Worm (Caenorhabditis elegans) whole organism, L1 larva: ENCODE data around the gene F36A4.2.
A peak's percentile ranks its signal among the peaks of the same experiment; 100 is the strongest.

ENCODE experiments used
- C04F5.9 ChIP-seq: sonication (generic microtip); optimal IDR thresholded peaks from 2 replicates; lab custom pipeline; 2016; ENCODE audit warnings: missing genetic modification characterization, missing compliant biosample characterization
- C34B4.2 ChIP-seq: sonication (generic microtip); optimal IDR thresholded peaks from 2 replicates; lab custom pipeline; 2017; ENCODE audit warnings: mild to moderate bottlenecking, missing genetic modification characterization, missing compliant biosample characterization
- blmp-1 ChIP-seq: fragments of 150-350 bp; optimal IDR thresholded peaks from 2 replicates; lab custom pipeline; 2014; ENCODE audit warnings: missing biosample characterization, missing genetic modification characterization
- ceh-82 ChIP-seq, 3 experiments: fragments of 150-350 bp in 1 of 3; sonication (generic microtip) in 2 of 3; optimal IDR thresholded peaks; 2 replicates each; lab custom pipeline; 2014 to 2017; ENCODE audit warnings: missing biosample characterization in 3 of 3, missing genetic modification characterization in 3 of 3
- ceh-88 ChIP-seq: fragments of 200-800 bp; sonication (Bioruptor generic); IDR thresholded peaks from 2 replicates; pipeline ENCODE4 v1.3.6; 2022; ENCODE audit warnings: missing genetic modification characterization, missing compliant biosample characterization
- ceh-90 ChIP-seq: sonication (generic microtip); optimal IDR thresholded peaks from 2 replicates; lab custom pipeline; 2016; ENCODE audit warnings: missing genetic modification characterization, missing compliant biosample characterization
- dpl-1 ChIP-seq, 3 experiments: fragments of 150-350 bp in 2 of 3; sonication (generic microtip) in 1 of 3; optimal IDR thresholded peaks; 2 replicates each; lab custom pipeline; 2014 to 2017; ENCODE audit warnings: missing biosample characterization in 3 of 3, missing genetic modification characterization in 3 of 3, missing genetic modification reagents in 3 of 3
- dsc-1 ChIP-seq: sonication (generic microtip); optimal IDR thresholded peaks from 2 replicates; lab custom pipeline; 2016; ENCODE audit warnings: mild to moderate bottlenecking, missing genetic modification characterization, missing compliant biosample characterization
- efl-1 ChIP-seq, 4 experiments: fragments of 150-350 bp; optimal IDR thresholded peaks in 3 of 4; peaks in 1 of 4; 1 replicate in 1 of 4; 2 replicates in 3 of 4; lab custom pipeline; 2014; ENCODE audit warnings: missing biosample characterization in 2 of 4, missing genetic modification characterization in 2 of 4, missing genetic modification reagents in 2 of 4
- efl-3 ChIP-seq: fragments of 200-800 bp; sonication (Bioruptor generic); optimal IDR thresholded peaks from 2 replicates; lab custom pipeline; 2018; ENCODE audit warnings: mild to moderate bottlenecking, missing genetic modification characterization, missing compliant biosample characterization
- egl-13 ChIP-seq: sonication (generic microtip); optimal IDR thresholded peaks from 2 replicates; lab custom pipeline; 2016; ENCODE audit warnings: missing genotype, missing genetic modification reagents, missing genetic modification characterization, missing compliant biosample characterization
- elt-2 ChIP-seq: sonication (generic microtip); optimal IDR thresholded peaks from 2 replicates; lab custom pipeline; 2016; ENCODE audit warnings: missing genetic modification characterization, mild to moderate bottlenecking, inconsistent platforms, missing compliant biosample characterization, missing genetic modification reagents
- elt-3 ChIP-seq, 6 experiments: fragments of 150-350 bp in 1 of 6; sonication (generic microtip); optimal IDR thresholded peaks; 2 replicates each; lab custom pipeline; 2017 to 2018; ENCODE audit warnings: missing biosample characterization in 6 of 6, missing genetic modification characterization in 6 of 6, inconsistent platforms in 1 of 6
- fkh-10 ChIP-seq: sonication (generic microtip); optimal IDR thresholded peaks from 2 replicates; lab custom pipeline; 2017; ENCODE audit warnings: missing biosample characterization, missing genetic modification reagents, missing genetic modification characterization
- fos-1 ChIP-seq: fragments of 150-350 bp; optimal IDR thresholded peaks from 2 replicates; lab custom pipeline; 2014; ENCODE audit warnings: missing biosample characterization, missing genetic modification characterization
- hlh-4 ChIP-seq: sonication (generic microtip); optimal IDR thresholded peaks from 2 replicates; lab custom pipeline; 2016; ENCODE audit warnings: mild to moderate bottlenecking, missing genetic modification characterization, missing compliant biosample characterization
- hpl-2 ChIP-seq: fragments of 150-350 bp; optimal IDR thresholded peaks from 2 replicates; lab custom pipeline; 2014; ENCODE audit warnings: missing biosample characterization, missing genetic modification reagents, missing genetic modification characterization
- lin-13 ChIP-seq: fragments of 150-350 bp; optimal IDR thresholded peaks from 2 replicates; lab custom pipeline; 2014; ENCODE audit warnings: missing biosample characterization, missing genetic modification reagents, missing genetic modification characterization
- lin-15B ChIP-seq: fragments of 150-350 bp; sonication (generic microtip); optimal IDR thresholded peaks from 3 replicates; lab custom pipeline; 2014; ENCODE audit warnings: missing biosample characterization, missing genetic modification characterization
- lin-35 ChIP-seq, 2 experiments: fragments of 150-350 bp; optimal IDR thresholded peaks; 2 replicates each; lab custom pipeline; 2014; ENCODE audit warnings: missing biosample characterization in 2 of 2, missing genetic modification characterization in 2 of 2, missing genetic modification reagents in 2 of 2
- lir-3 ChIP-seq: sonication (generic microtip); optimal IDR thresholded peaks from 2 replicates; lab custom pipeline; 2016; ENCODE audit warnings: mild to moderate bottlenecking, missing genetic modification characterization, moderate library complexity, missing compliant biosample characterization; ENCODE audit not compliant: poor library complexity
- lsy-2 ChIP-seq, 2 experiments: fragments of 150-350 bp; optimal IDR thresholded peaks; 2 replicates each; lab custom pipeline; 2014; ENCODE audit warnings: missing biosample characterization in 2 of 2, missing genetic modification characterization in 2 of 2
- mef-2 ChIP-seq: fragments of 150-350 bp; optimal IDR thresholded peaks from 2 replicates; lab custom pipeline; 2014; ENCODE audit warnings: missing biosample characterization, missing genetic modification characterization
- mep-1 ChIP-seq: fragments of 150-350 bp; optimal IDR thresholded peaks from 2 replicates; lab custom pipeline; 2014; ENCODE audit warnings: missing biosample characterization, missing genetic modification characterization
- nhr-28 ChIP-seq: fragments of 150-350 bp; optimal IDR thresholded peaks from 2 replicates; lab custom pipeline; 2014; ENCODE audit warnings: missing biosample characterization, missing genetic modification characterization
- nhr-47 ChIP-seq: sonication (generic microtip); optimal IDR thresholded peaks from 2 replicates; lab custom pipeline; 2016; ENCODE audit warnings: mild to moderate bottlenecking, missing genetic modification characterization, moderate library complexity, missing compliant biosample characterization
- nhr-71 ChIP-seq: sonication (generic microtip); optimal IDR thresholded peaks from 2 replicates; lab custom pipeline; 2016; ENCODE audit warnings: mild to moderate bottlenecking, missing genetic modification characterization, moderate library complexity, missing compliant biosample characterization
- nhr-76 ChIP-seq: sonication (generic microtip); optimal IDR thresholded peaks from 2 replicates; lab custom pipeline; 2017; ENCODE audit warnings: missing biosample characterization, missing genetic modification characterization
- nhr-77 ChIP-seq: fragments of 150-350 bp; optimal IDR thresholded peaks from 2 replicates; lab custom pipeline; 2014; ENCODE audit warnings: missing biosample characterization, missing genetic modification characterization
- nhr-85 ChIP-seq: sonication (generic microtip); peaks from one replicate; lab custom pipeline; 2016; ENCODE audit warnings: missing genetic modification characterization, inconsistent platforms, missing compliant biosample characterization
- pax-3 ChIP-seq: fragments of 200-800 bp; sonication (Bioruptor generic); optimal IDR thresholded peaks from 2 replicates; lab custom pipeline; 2018; ENCODE audit warnings: mild to moderate bottlenecking, missing genetic modification characterization, moderate library complexity, missing compliant biosample characterization
- pqm-1 ChIP-seq: sonication (generic microtip); optimal IDR thresholded peaks from 3 replicates; lab custom pipeline; 2017; ENCODE audit warnings: missing biosample characterization, missing genetic modification characterization
- rnt-1 ChIP-seq: sonication (generic microtip); optimal IDR thresholded peaks from 2 replicates; lab custom pipeline; 2016; ENCODE audit warnings: mild to moderate bottlenecking, missing genetic modification characterization, moderate library complexity, missing compliant biosample characterization
- sup-37 ChIP-seq: fragments of 200-800 bp; sonication (Bioruptor generic); optimal IDR thresholded peaks from 2 replicates; lab custom pipeline; 2018; ENCODE audit warnings: mild to moderate bottlenecking, missing genetic modification characterization, missing compliant biosample characterization
- swsn-7 ChIP-seq: sonication (generic microtip); optimal IDR thresholded peaks from 2 replicates; lab custom pipeline; 2016; ENCODE audit warnings: missing genetic modification characterization, missing compliant biosample characterization
- tbx-2 ChIP-seq: sonication (generic microtip); optimal IDR thresholded peaks from 2 replicates; lab custom pipeline; 2016; ENCODE audit warnings: missing genetic modification characterization, missing compliant biosample characterization
- tlp-1 ChIP-seq: fragments of 150-350 bp; optimal IDR thresholded peaks from 2 replicates; lab custom pipeline; 2014; ENCODE audit warnings: missing biosample characterization, missing genetic modification characterization
- unc-130 ChIP-seq: fragments of 150-350 bp; optimal IDR thresholded peaks from 2 replicates; lab custom pipeline; 2017; ENCODE audit warnings: missing biosample characterization, missing genetic modification characterization, inconsistent platforms
- unc-86 ChIP-seq: sonication (generic microtip); optimal IDR thresholded peaks from 2 replicates; lab custom pipeline; 2016; ENCODE audit warnings: missing genetic modification characterization, missing compliant biosample characterization
- vab-15 ChIP-seq: sonication (generic microtip); optimal IDR thresholded peaks from 2 replicates; lab custom pipeline; 2017; ENCODE audit warnings: missing genotype, mild to moderate bottlenecking, missing genetic modification characterization, missing compliant biosample characterization
- xbp-1 ChIP-seq: sonication (generic microtip); optimal IDR thresholded peaks from 2 replicates; lab custom pipeline; 2016; ENCODE audit warnings: missing genetic modification characterization, missing compliant biosample characterization
- zag-1 ChIP-seq: fragments of 150-350 bp; optimal IDR thresholded peaks from 2 replicates; lab custom pipeline; 2014; ENCODE audit warnings: missing biosample characterization, missing genetic modification characterization

F36A4.2 gene

ce11 chrIV:4294552-4294951 lies 23.5 kb downstream of the F36A4.2 start, which contains the start of gene F15E6.3 (continued):
- TF ChIP-seq ceh-82 (tag; optimal IDR thresholded peaks at IDR 0.05; lab: Kevin White, UChicago) (no peak), nhr-28 (tag; lab: Kevin White, UChicago) (no peak), nhr-47 (tag; lab: Kevin White, UChicago) (no peak), lin-35 (GFP tag; optimal IDR thresholded peaks at IDR 0.05; lab: Kevin White, UChicago) (peak in 1 of 2 experiments; percentile 60), nhr-76 (tag; lab: Kevin White, UChicago) (no peak), elt-3 (tag; optimal IDR thresholded peaks at IDR 0.05; lab: Kevin White, UChicago) (peak in 4 of 6 experiments; percentile 57 to 97 (median 70)), nhr-85 (tag; lab: Kevin White, UChicago) (peak; percentile 94), hlh-4 (tag; lab: Kevin White, UChicago) (no peak), xbp-1 (tag; lab: Kevin White, UChicago) (peak; percentile 32), tlp-1 (tag; lab: Kevin White, UChicago) (no peak), unc-86 (tag; lab: Kevin White, UChicago) (no peak), C34B4.2 (tag; lab: Kevin White, UChicago) (no peak), pax-3 (tag; lab: Kevin White, UChicago) (no peak), fkh-10 (GFP tag; lab: Kevin White, UChicago) (no peak), rnt-1 (no peak), fos-1 (tag; lab: Kevin White, UChicago) (no peak), dpl-1 (GFP tag; optimal IDR thresholded peaks at IDR 0.05; lab: Kevin White, UChicago) (no peak), hpl-2 (no peak), unc-130 (tag; lab: Kevin White, UChicago) (peak; percentile 39), lir-3 (no peak), vab-15 (no peak), elt-2 (tag; lab: Kevin White, UChicago) (no peak), ceh-88 (GFP tag; lab: Robert Waterston, UW) (no peak), dsc-1 (no peak), blmp-1 (peak; percentile 84), zag-1 (tag; lab: Kevin White, UChicago) (no peak), mep-1 (tag; lab: Kevin White, UChicago) (no peak), C04F5.9 (tag; lab: Kevin White, UChicago) (no peak), tbx-2 (peak; percentile 46), pqm-1 (tag; lab: Kevin White, UChicago) (no peak), nhr-71 (tag; lab: Kevin White, UChicago) (peak; percentile 70), nhr-77 (tag; lab: Kevin White, UChicago) (no peak), ceh-90 (no peak)

ce11 chrIV:4298983-4299382 lies 28.0 kb downstream of the F36A4.2 start, which contains the start of gene F15E6.9:
Gene F15E6.9 (minus strand): TSS chrIV:4299083.
- TF ChIP-seq efl-3 (GFP tag; lab: Kevin White, UChicago) = no peak
- no peak for TF ChIP-seq mef-2 (tag; lab: Kevin White, UChicago)
- no peak for TF ChIP-seq lsy-2 (tag; optimal IDR thresholded peaks at IDR 0.05; lab: Kevin White, UChicago)
- no peak for TF ChIP-seq swsn-7 (tag; lab: Kevin White, UChicago)
- no peak for TF ChIP-seq lin-13 (GFP tag; lab: Kevin White, UChicago)
- no peak for TF ChIP-seq egl-13
- no peak for TF ChIP-seq mep-1 (tag; lab: Kevin White, UChicago)
- no peak for TF ChIP-seq nhr-71 (tag; lab: Kevin White, UChicago)
- TF ChIP-seq pax-3 (tag; lab: Kevin White, UChicago) = no peak

ce11 chrIV:4299994-4300393 lies 29.0 kb downstream of the F36A4.2 start:
- TF ChIP-seq blmp-1 (peak; percentile 40), sup-37 (GFP tag; lab: Kevin White, UChicago) (no peak), lin-15B (tag; lab: Kevin White, UChicago) (no peak), efl-1 (optimal IDR thresholded peaks at IDR 0.05; lab: Kevin White, UChicago) (no peak), efl-1 (GFP tag; optimal IDR thresholded peaks at IDR 0.05 in 1 of 2; lab: Kevin White, UChicago) (peak in 1 of 2 experiments; percentile 30)
